Worm (Caenorhabditis elegans): ENCODE data around the gene mex-6.

Gene mex-6

DNA sequence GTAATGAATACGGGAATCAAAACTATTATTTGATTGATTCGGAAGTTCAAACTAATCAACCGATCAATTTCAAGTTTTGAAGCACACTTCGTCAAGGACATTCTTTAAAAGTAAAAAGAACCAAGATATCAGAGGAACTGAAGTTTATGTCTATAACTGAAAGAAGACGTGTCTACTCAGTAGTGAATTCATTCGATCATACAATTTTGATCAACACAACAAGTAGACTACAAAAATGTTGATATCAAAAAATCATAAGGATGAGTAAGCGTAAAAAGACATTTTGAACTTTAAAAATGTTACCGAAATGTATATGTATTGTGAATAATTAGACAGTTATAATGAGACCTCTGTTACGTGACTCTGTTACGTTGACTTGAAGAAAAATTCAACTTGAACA, 18.8 kb downstream of the mex-6 start, which contains the start of gene sra-4:
Gene sra-4 (minus strand): TSS at position 101 of the 400 bp plus-strand sequence.
- no peak for TF ChIP-seq hmg-11 (tag; optimal IDR thresholded peaks at IDR 0.05)
- no peak for TF ChIP-seq nhr-76 (tag; optimal IDR thresholded peaks at IDR 0.05)
- no peak for TF ChIP-seq ZK546.5 (tag; optimal IDR thresholded peaks at IDR 0.05)
- TF ChIP-seq ceh-16 (tag; optimal IDR thresholded peaks at IDR 0.05), result no peak
- TF ChIP-seq tbx-2 (tag; optimal IDR thresholded peaks at IDR 0.05), result no peak
- no peak for TF ChIP-seq elt-2 (tag; optimal IDR thresholded peaks at IDR 0.05)
- TF ChIP-seq egl-27 (tag; optimal IDR thresholded peaks at IDR 0.05), result no peak
- no peak for TF ChIP-seq daf-12 (tag; optimal IDR thresholded peaks at IDR 0.05)

DNA sequence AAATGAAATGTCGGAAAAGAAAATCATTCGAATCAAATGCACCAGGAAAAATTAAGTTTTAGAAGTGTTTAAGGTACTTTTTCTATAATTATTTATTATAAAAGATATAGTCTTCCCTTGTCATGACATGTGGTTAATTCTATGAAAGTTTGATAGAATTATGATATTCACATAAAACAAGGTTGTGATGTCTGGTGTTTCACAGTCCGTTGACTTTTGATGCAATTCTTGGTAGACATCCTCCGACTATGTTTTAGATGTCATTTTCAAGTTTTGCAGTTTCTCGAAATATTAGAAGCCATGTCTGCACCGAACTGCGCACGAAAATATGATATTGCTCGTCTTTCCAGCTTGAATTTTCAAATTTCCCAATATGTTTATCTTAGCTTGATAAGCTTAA, 20.4 kb downstream of the mex-6 start, which contains the start of gene sra-7:
Gene sra-7 (plus strand): TSS at position 301 of the 400 bp plus-strand sequence.
- TF ChIP-seq ceh-16 (tag; optimal IDR thresholded peaks at IDR 0.05) (no peak), nhr-67 (tag; optimal IDR thresholded peaks at IDR 0.05) (no peak), nhr-43 (tag; optimal IDR thresholded peaks at IDR 0.05; ENCODE audit: poor library complexity, severe bottlenecking) (no peak), fkh-2 (tag; optimal IDR thresholded peaks at IDR 0.05) (no peak), lsy-12 (tag; optimal IDR thresholded peaks at IDR 0.05) (no peak), mdl-1 (tag; optimal IDR thresholded peaks at IDR 0.05) (no peak), nhr-23 (tag; optimal IDR thresholded peaks at IDR 0.05) (no peak), lin-39 (tag; optimal IDR thresholded peaks at IDR 0.05) (no peak), jun-1 (tag; optimal IDR thresholded peaks at IDR 0.05) (no peak)

- TF ChIP-seq nhr-23 (tag; optimal IDR thresholded peaks at IDR 0.05), result no peak
Measured at ce11 chrII:9550718-9551117, 26.7 kb downstream of the mex-6 start, which contains the start of gene sra-6. Gene sra-6 (minus strand): TSS chrII:9550818.

- TF ChIP-seq pqm-1 (tag; optimal IDR thresholded peaks at IDR 0.05) (no peak), snpc-4 (tag; optimal IDR thresholded peaks at IDR 0.05) (no peak), pha-4 (tag; optimal IDR thresholded peaks at IDR 0.05) (no peak), mml-1 (tag; optimal IDR thresholded peaks at IDR 0.05) (no peak), lsy-12 (tag; optimal IDR thresholded peaks at IDR 0.05) (no peak), ZK546.5 (tag; optimal IDR thresholded peaks at IDR 0.05) (no peak), mdl-1 (tag; optimal IDR thresholded peaks at IDR 0.05) (no peak), ceh-16 (tag; optimal IDR thresholded peaks at IDR 0.05) (no peak), elt-2 (tag; optimal IDR thresholded peaks at IDR 0.05) (no peak), egl-5 (tag; optimal IDR thresholded peaks at IDR 0.05) (no peak), fos-1 (tag; optimal IDR thresholded peaks at IDR 0.05) (no peak), nhr-23 (tag; optimal IDR thresholded peaks at IDR 0.05) (no peak), ceh-9 (tag; optimal IDR thresholded peaks at IDR 0.05) (no peak), elt-1 (tag; optimal IDR thresholded peaks at IDR 0.05) (no peak), eor-1 (tag; optimal IDR thresholded peaks at IDR 0.05) (no peak)
Measured at ce11 chrII:9551536-9551935, 27.6 kb downstream of the mex-6 start, which contains the start of gene F35H8.12. Gene F35H8.12 (plus strand): TSS chrII:9551836.

DNA sequence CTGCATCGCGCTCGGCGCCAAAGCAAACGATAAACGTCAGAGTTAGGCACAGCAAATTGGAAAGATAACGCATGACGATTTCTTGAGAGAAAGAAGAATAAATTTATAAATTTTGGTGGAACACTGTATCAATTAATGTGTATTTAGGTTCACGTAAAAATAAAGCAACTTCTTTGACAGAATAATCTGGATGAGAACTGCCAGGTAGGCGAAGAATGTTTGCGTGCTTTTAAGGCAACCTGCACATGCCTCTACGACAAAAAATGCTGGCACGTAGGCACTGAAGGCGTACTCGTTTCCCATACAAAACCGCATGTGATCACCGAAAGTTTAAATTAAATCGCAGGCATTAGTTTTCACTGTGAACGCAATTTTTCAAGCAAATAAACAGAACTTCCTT, 29.2 kb downstream of the mex-6 start, which contains the start of gene F35H8.1:
Gene F35H8.1 (minus strand): TSS at position 101 of the 400 bp plus-strand sequence.
- TF ChIP-seq nhr-237 (tag; optimal IDR thresholded peaks at IDR 0.05) (no peak), tbx-2 (tag; optimal IDR thresholded peaks at IDR 0.05) (no peak), ama-1 (optimal IDR thresholded peaks at IDR 0.05) (no peak), elt-3 (tag; optimal IDR thresholded peaks at IDR 0.05) (no peak), egl-5 (tag; optimal IDR thresholded peaks at IDR 0.05) (no peak), ceh-28 (tag; optimal IDR thresholded peaks at IDR 0.05) (no peak), ceh-82 (tag; optimal IDR thresholded peaks at IDR 0.05) (no peak), nhr-25 (tag; optimal IDR thresholded peaks at IDR 0.05) (no peak), sea-2 (GFP tag; optimal IDR thresholded peaks at IDR 0.05) (no peak), daf-12 (tag; optimal IDR thresholded peaks at IDR 0.05) (no peak)

ce11 chrII:9554925-9555553, 31.1 kb downstream of the mex-6 start, which contains the start of gene F35H8.2:
Gene F35H8.2 (plus strand): TSS chrII:9555503.
- no peak for TF ChIP-seq nfya-1 (tag; optimal IDR thresholded peaks at IDR 0.05; ENCODE audit: insufficient read depth)
- TF ChIP-seq nhr-43 (tag; optimal IDR thresholded peaks at IDR 0.05; ENCODE audit: poor library complexity, severe bottlenecking), result peak; percentile 58
- TF ChIP-seq ama-1 (optimal IDR thresholded peaks at IDR 0.05), result no peak
- no peak for TF ChIP-seq ceh-9 (tag; optimal IDR thresholded peaks at IDR 0.05)
- no peak for TF ChIP-seq aly-2 (tag; optimal IDR thresholded peaks at IDR 0.05)
- TF ChIP-seq unc-62 (GFP tag; optimal IDR thresholded peaks at IDR 0.05), result no peak
- peak; percentile 69 for TF ChIP-seq nhr-25 (tag; optimal IDR thresholded peaks at IDR 0.05)
- TF ChIP-seq nhr-77 (tag; optimal IDR thresholded peaks at IDR 0.05), result no peak
- peak; percentile 58 for TF ChIP-seq nhr-23 (tag; optimal IDR thresholded peaks at IDR 0.05)
- TF ChIP-seq nhr-28 (tag; optimal IDR thresholded peaks at IDR 0.05), result no peak
- no peak for TF ChIP-seq pha-4 (tag; optimal IDR thresholded peaks at IDR 0.05)
- no peak for TF ChIP-seq mml-1 (tag; optimal IDR thresholded peaks at IDR 0.05)
- no peak for TF ChIP-seq unc-39 (tag; optimal IDR thresholded peaks at IDR 0.05)
- TF ChIP-seq ceh-16 (tag; optimal IDR thresholded peaks at IDR 0.05), result no peak
